Worm (Caenorhabditis elegans) whole organism, L4/young adult: Measurements from ENCODE around the gene Y49E10.29.

ENCODE experiments used
- W03F9.2 ChIP-seq: fragments of 150-350 bp; optimal IDR thresholded peaks from 2 replicates; lab custom pipeline; 2014; ENCODE audit warnings: missing biosample characterization, missing genetic modification characterization
- dao-5 ChIP-seq: sonication (generic microtip); optimal IDR thresholded peaks from 2 replicates; lab custom pipeline; 2016; ENCODE audit warnings: missing genotype, missing genetic modification characterization, moderate library complexity, missing compliant biosample characterization
- him-1 ChIP-seq: sonication (generic microtip); optimal IDR thresholded peaks from 2 replicates; lab custom pipeline; 2016; ENCODE audit warnings: missing genotype, missing genetic modification reagents, missing genetic modification characterization, missing compliant biosample characterization

DNA sequence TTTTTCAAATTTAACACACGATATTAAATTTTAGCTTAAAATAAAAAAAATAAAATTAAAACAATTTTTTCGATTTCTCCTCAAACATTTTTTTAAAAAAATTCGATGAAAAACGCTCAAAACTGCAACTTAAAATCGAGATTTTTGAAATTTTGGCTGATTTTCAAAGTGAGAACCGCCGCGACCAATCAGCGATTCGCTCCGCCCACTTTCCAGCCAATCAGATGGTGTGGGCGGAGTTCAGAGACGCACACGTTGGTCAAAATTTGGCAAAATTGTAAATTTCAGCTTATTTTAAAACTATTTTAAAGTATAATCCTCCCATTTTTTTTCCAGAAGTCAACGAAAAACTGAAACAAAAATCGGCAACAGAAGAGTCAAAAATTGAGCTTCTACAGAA is 41.5 kb downstream of the Y49E10.29 start:
- TF ChIP-seq W03F9.2 (tag; lab: Kevin White, UChicago) (no peak), him-1 (tag; lab: Kevin White, UChicago) (no peak), dao-5 (tag; lab: Kevin White, UChicago) (no peak)
